Worm (Caenorhabditis elegans) whole organism, mixed stage, embryonic: ENCODE results near the gene B0302.5.
A peak's percentile ranks its signal among the peaks of the same experiment; 100 is the strongest.

ENCODE experiments used
- blmp-1 ChIP-seq: fragments of 150-350 bp; optimal IDR thresholded peaks from 2 replicates; lab custom pipeline; 2014; ENCODE audit warnings: missing biosample characterization, missing genetic modification characterization
- snpc-4 ChIP-seq: fragments of 150-350 bp; optimal IDR thresholded peaks from 2 replicates; lab custom pipeline; 2014; ENCODE audit warnings: missing biosample characterization, missing genetic modification characterization
- sptf-1 ChIP-seq: sonication (generic microtip); optimal IDR thresholded peaks from 2 replicates; lab custom pipeline; 2017; ENCODE audit warnings: mild to moderate bottlenecking, missing genetic modification characterization, moderate library complexity, missing compliant biosample characterization

DNA sequence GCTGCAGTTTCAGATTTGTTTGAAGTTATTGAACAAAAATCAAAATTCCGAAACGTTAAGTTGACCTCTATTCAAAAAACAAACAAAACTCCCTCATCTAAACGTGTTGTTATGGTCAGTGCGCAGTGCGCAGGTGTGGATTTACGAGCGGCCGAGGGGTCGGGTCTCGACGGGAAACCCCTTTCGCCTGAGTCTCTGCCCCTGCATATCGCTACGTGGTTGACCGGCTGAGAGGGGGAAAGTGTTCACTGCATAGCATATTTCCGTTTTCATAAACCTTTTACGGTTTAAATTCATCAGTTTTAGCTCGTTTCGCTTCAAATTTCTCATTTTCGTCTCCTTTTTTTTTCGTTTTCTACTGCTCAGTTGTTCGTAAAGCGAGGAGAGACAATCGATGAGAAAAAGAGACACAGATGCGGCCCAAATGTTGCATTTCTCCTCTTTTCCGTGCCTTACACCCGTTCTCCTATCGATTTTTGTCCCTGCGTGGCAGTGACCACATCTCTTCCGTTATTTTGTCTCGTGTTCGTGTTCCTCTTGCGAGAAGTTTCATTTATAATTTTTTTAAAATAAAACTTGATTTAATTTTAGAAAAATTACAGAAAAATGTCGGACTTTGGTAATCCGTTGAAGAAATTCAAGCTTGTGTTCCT, 27.1 kb upstream of the B0302.5 start, which contains the start of gene rab-6.2:
- TF ChIP-seq blmp-1 (tag; lab: Kevin White, UChicago) = no peak
- TF ChIP-seq snpc-4 (tag; lab: Kevin White, UChicago) = no peak
- TF ChIP-seq sptf-1 = peak; percentile 9
